Worm (Caenorhabditis elegans) whole organism, young adult: ENCODE results near the gene C14C6.13.

Experiments
- C06A6.2 ChIP-seq: fragments of 200-800 bp; sonication (Bioruptor generic); conservative IDR thresholded peaks from 2 replicates; pipeline ENCODE4 v1.3.6; 2022; ENCODE audit warnings: missing genetic modification characterization, missing compliant biosample characterization
- C17E4.6 ChIP-seq: fragments of 200-800 bp; sonication (Bioruptor generic); IDR thresholded peaks from 2 replicates; pipeline ENCODE4 v1.3.6; 2022; ENCODE audit warnings: missing genetic modification reagents, missing genetic modification characterization, missing compliant biosample characterization
- F22D6.2 ChIP-seq: sonication (generic microtip); optimal IDR thresholded peaks from 2 replicates; lab custom pipeline; 2016; ENCODE audit warnings: mild to moderate bottlenecking, missing genetic modification characterization, missing compliant biosample characterization
- F52B5.7 ChIP-seq: sonication (generic microtip); optimal IDR thresholded peaks from 2 replicates; lab custom pipeline; 2016; ENCODE audit warnings: mild to moderate bottlenecking, missing genetic modification characterization, missing compliant biosample characterization
- F55B11.4 ChIP-seq: sonication (generic microtip); optimal IDR thresholded peaks from 2 replicates; lab custom pipeline; 2016; ENCODE audit warnings: missing compliant biosample characterization, missing genetic modification characterization, borderline replicate concordance; ENCODE audit not compliant: insufficient read depth
- F57C9.4 ChIP-seq: sonication (generic microtip); optimal IDR thresholded peaks from 2 replicates; lab custom pipeline; 2017; ENCODE audit warnings: mild to moderate bottlenecking, missing genetic modification characterization, missing compliant biosample characterization
- K12H6.12 ChIP-seq: fragments of 200-800 bp; sonication (Bioruptor generic); optimal IDR thresholded peaks from 2 replicates; lab custom pipeline; 2018; ENCODE audit warnings: mild to moderate bottlenecking, missing genetic modification characterization, missing compliant biosample characterization
- Y53F4B.3 ChIP-seq: fragments of 200-800 bp; sonication (Bioruptor generic); IDR thresholded peaks from 2 replicates; pipeline ENCODE4 v1.3.6; 2022; ENCODE audit warnings: missing genetic modification reagents, missing genetic modification characterization, missing compliant biosample characterization
- Y53G8AR.9 ChIP-seq: fragments of 200-800 bp; sonication (Bioruptor generic); conservative IDR thresholded peaks from 2 replicates; pipeline ENCODE4 v1.3.6; 2022; ENCODE audit warnings: missing genetic modification reagents, missing genetic modification characterization, missing compliant biosample characterization
- Y56A3A.18 ChIP-seq: fragments of 200-800 bp; sonication (Bioruptor generic); IDR thresholded peaks from 2 replicates; pipeline ENCODE4 v1.3.6; 2022; ENCODE audit warnings: missing genetic modification reagents, missing genetic modification characterization, missing compliant biosample characterization
- Y67H2A.10 ChIP-seq: fragments of 200-800 bp; sonication (Bioruptor generic); conservative IDR thresholded peaks from 2 replicates; pipeline ENCODE4 v1.3.6; 2022; ENCODE audit warnings: missing genetic modification reagents, missing genetic modification characterization, missing compliant biosample characterization
- Y79H2A.3 ChIP-seq: fragments of 200-800 bp; sonication (Bioruptor generic); conservative IDR thresholded peaks from 2 replicates; pipeline ENCODE4 v1.3.6; 2022; ENCODE audit warnings: missing genetic modification reagents, missing genetic modification characterization, missing compliant biosample characterization
- Y95B8A.8 ChIP-seq: fragments of 200-800 bp; sonication (Bioruptor generic); IDR thresholded peaks from 2 replicates; pipeline ENCODE4 v1.3.6; 2022; ENCODE audit warnings: missing genetic modification reagents, missing genetic modification characterization, missing compliant biosample characterization
- aptf-3 ChIP-seq: fragments of 200-800 bp; sonication (Bioruptor generic); IDR thresholded peaks from 2 replicates; pipeline ENCODE4 v1.3.6; 2022; ENCODE audit warnings: missing genetic modification characterization, missing compliant biosample characterization
- attf-3 ChIP-seq: fragments of 200-800 bp; sonication (Bioruptor generic); conservative IDR thresholded peaks from 2 replicates; pipeline ENCODE4 v1.3.6; 2022; ENCODE audit warnings: missing genetic modification reagents, missing genetic modification characterization, missing compliant biosample characterization
- bed-2 ChIP-seq: fragments of 200-800 bp; sonication (Bioruptor generic); IDR thresholded peaks from 2 replicates; pipeline ENCODE4 v1.3.6; 2022; ENCODE audit warnings: missing genetic modification reagents, missing genetic modification characterization, missing compliant biosample characterization
- cebp-2 ChIP-seq: fragments of 200-800 bp; sonication (Bioruptor generic); IDR thresholded peaks from 2 replicates; pipeline ENCODE4 v1.3.6; 2022; ENCODE audit warnings: missing genetic modification characterization, missing compliant biosample characterization
- ceh-40 ChIP-seq: fragments of 200-800 bp; sonication (Bioruptor generic); IDR thresholded peaks from 2 replicates; pipeline ENCODE4 v1.3.6; 2022; ENCODE audit warnings: missing genetic modification characterization, missing compliant biosample characterization
- ceh-58 ChIP-seq: fragments of 200-800 bp; sonication (Bioruptor generic); IDR thresholded peaks from 2 replicates; pipeline ENCODE4 v1.3.6; 2022; ENCODE audit warnings: missing genetic modification characterization, missing compliant biosample characterization
- chd-7 ChIP-seq: sonication (generic microtip); optimal IDR thresholded peaks from 2 replicates; lab custom pipeline; 2016; ENCODE audit warnings: mild to moderate bottlenecking, missing genetic modification characterization, moderate library complexity, missing compliant biosample characterization
- dpff-1 ChIP-seq: sonication (generic microtip); optimal IDR thresholded peaks from 2 replicates; lab custom pipeline; 2017; ENCODE audit warnings: mild to moderate bottlenecking, missing genetic modification characterization, missing compliant biosample characterization
- egl-18 ChIP-seq: fragments of 200-800 bp; sonication (Bioruptor generic); IDR thresholded peaks from 2 replicates; pipeline ENCODE4 v1.3.6; 2022; ENCODE audit warnings: missing genetic modification reagents, missing genetic modification characterization, missing compliant biosample characterization
- gei-17 ChIP-seq: fragments of 200-800 bp; sonication (Bioruptor generic); optimal IDR thresholded peaks from 2 replicates; lab custom pipeline; 2018; ENCODE audit warnings: mild to moderate bottlenecking, missing genetic modification characterization, missing compliant biosample characterization
- him-1 ChIP-seq: sonication (generic microtip); optimal IDR thresholded peaks from 2 replicates; lab custom pipeline; 2016; ENCODE audit warnings: missing genotype, missing genetic modification reagents, missing genetic modification characterization, missing compliant biosample characterization
- hmg-20 ChIP-seq: fragments of 200-800 bp; sonication (Bioruptor generic); IDR thresholded peaks from 2 replicates; pipeline ENCODE4 v1.3.6; 2022; ENCODE audit warnings: missing genetic modification reagents, missing genetic modification characterization, missing compliant biosample characterization
- hrde-1 ChIP-seq: sonication (generic microtip); optimal IDR thresholded peaks from 2 replicates; lab custom pipeline; 2016; ENCODE audit warnings: missing genetic modification characterization, mild to moderate bottlenecking, missing compliant biosample characterization, moderate library complexity, missing genotype, missing genetic modification reagents, borderline replicate concordance
- hsf-1 ChIP-seq: fragments of 200-800 bp; sonication (Bioruptor generic); IDR thresholded peaks from 2 replicates; pipeline ENCODE4 v1.3.6; 2022; ENCODE audit warnings: missing genetic modification reagents, missing genetic modification characterization, missing compliant biosample characterization
- let-526 ChIP-seq: fragments of 200-800 bp; sonication (Bioruptor generic); IDR thresholded peaks from 2 replicates; pipeline ENCODE4 v1.3.6; 2022; ENCODE audit warnings: missing genetic modification reagents, missing genetic modification characterization, missing compliant biosample characterization
- lin-35 ChIP-seq, 3 experiments: fragments of 150-350 bp in 2 of 3; sonication (generic microtip) in 1 of 3; optimal IDR thresholded peaks; 2 replicates each; lab custom pipeline; 2014 to 2018; ENCODE audit warnings: missing biosample characterization in 3 of 3, missing genetic modification characterization in 3 of 3, missing genetic modification reagents in 3 of 3
- lin-54 ChIP-seq: fragments of 200-800 bp; sonication (Bioruptor generic); optimal IDR thresholded peaks from 2 replicates; lab custom pipeline; 2018; ENCODE audit warnings: mild to moderate bottlenecking, missing genetic modification characterization, missing compliant biosample characterization
- lir-1 ChIP-seq: fragments of 200-800 bp; sonication (Bioruptor generic); conservative IDR thresholded peaks from 2 replicates; pipeline ENCODE4 v1.3.6; 2022; ENCODE audit warnings: missing genetic modification reagents, missing genetic modification characterization, missing compliant biosample characterization
- madf-3 ChIP-seq: fragments of 200-800 bp; sonication (Bioruptor generic); IDR thresholded peaks from 2 replicates; pipeline ENCODE4 v1.3.6; 2022; ENCODE audit warnings: missing genetic modification reagents, missing genetic modification characterization, missing compliant biosample characterization
- madf-6 ChIP-seq: fragments of 200-800 bp; sonication (Bioruptor generic); IDR thresholded peaks from 2 replicates; pipeline ENCODE4 v1.3.6; 2022; ENCODE audit warnings: missing genetic modification reagents, missing genetic modification characterization, missing compliant biosample characterization
- nhr-27 ChIP-seq: fragments of 200-800 bp; sonication (Bioruptor generic); optimal IDR thresholded peaks from 2 replicates; lab custom pipeline; 2018; ENCODE audit warnings: mild to moderate bottlenecking, missing genetic modification characterization, moderate library complexity, missing compliant biosample characterization
- nhr-90 ChIP-seq: sonication (generic microtip); optimal IDR thresholded peaks from 2 replicates; lab custom pipeline; 2016; ENCODE audit warnings: missing genotype, mild to moderate bottlenecking, missing genetic modification characterization, missing compliant biosample characterization
- snpc-1.1 ChIP-seq: sonication (generic microtip); optimal IDR thresholded peaks from 2 replicates; lab custom pipeline; 2017; ENCODE audit warnings: missing genetic modification characterization, mild to moderate bottlenecking, missing compliant biosample characterization, antibody characterized with exemption, moderate library complexity, missing genotype, missing genetic modification reagents; ENCODE audit not compliant: insufficient read depth
- snpc-1.3 ChIP-seq: sonication (generic microtip); optimal IDR thresholded peaks from 2 replicates; lab custom pipeline; 2017; ENCODE audit warnings: missing genetic modification characterization, mild to moderate bottlenecking, missing compliant biosample characterization, antibody characterized with exemption, moderate library complexity, missing genotype, missing genetic modification reagents; ENCODE audit not compliant: insufficient read depth
- sptf-2 ChIP-seq: fragments of 200-800 bp; sonication (Bioruptor generic); optimal IDR thresholded peaks from 2 replicates; lab custom pipeline; 2018; ENCODE audit warnings: mild to moderate bottlenecking, missing genetic modification characterization, missing compliant biosample characterization
- unc-130 ChIP-seq: sonication (generic microtip); optimal IDR thresholded peaks from 2 replicates; lab custom pipeline; 2016; ENCODE audit warnings: missing genetic modification reagents, missing genetic modification characterization, missing compliant biosample characterization
- unc-62 ChIP-seq: fragments of 150-350 bp; optimal IDR thresholded peaks from 2 replicates; lab custom pipeline; 2014; ENCODE audit warnings: missing biosample characterization, missing genetic modification reagents, missing genetic modification characterization
- xnd-1 ChIP-seq: sonication (generic microtip); optimal IDR thresholded peaks from 2 replicates; lab custom pipeline; 2016; ENCODE audit warnings: missing genotype, missing genetic modification reagents, missing genetic modification characterization, missing compliant biosample characterization

C14C6.13 gene

DNA sequence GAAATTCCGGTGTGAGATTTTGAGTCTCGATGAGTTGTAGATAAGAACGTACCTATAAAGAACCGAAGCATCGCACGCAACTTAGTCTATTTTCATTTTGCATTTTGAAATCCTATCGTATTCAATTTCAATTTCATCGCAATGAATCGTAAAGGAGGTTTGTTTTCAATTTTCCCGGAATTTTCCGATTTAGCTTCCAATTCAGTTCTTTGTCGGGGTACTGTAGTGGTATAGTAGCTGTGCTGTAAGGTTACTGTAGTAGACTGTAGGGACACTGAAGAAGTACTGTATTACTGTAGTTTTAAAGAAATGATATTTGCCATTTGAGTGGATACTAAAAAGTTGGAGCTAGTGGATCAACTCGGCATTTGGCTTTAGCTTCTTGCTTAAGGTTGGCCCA lies 25.2 kb upstream of the C14C6.13 start:
- TF ChIP-seq F57C9.4, result no peak
- TF ChIP-seq Y79H2A.3 (GFP tag; lab: Robert Waterston, UW), result no peak
- TF ChIP-seq gei-17 (GFP tag; lab: Kevin White, UChicago), result no peak
- no peak for TF ChIP-seq lir-1 (GFP tag; lab: Robert Waterston, UW)
- TF ChIP-seq bed-2 (GFP tag; lab: Robert Waterston, UW), result no peak

DNA sequence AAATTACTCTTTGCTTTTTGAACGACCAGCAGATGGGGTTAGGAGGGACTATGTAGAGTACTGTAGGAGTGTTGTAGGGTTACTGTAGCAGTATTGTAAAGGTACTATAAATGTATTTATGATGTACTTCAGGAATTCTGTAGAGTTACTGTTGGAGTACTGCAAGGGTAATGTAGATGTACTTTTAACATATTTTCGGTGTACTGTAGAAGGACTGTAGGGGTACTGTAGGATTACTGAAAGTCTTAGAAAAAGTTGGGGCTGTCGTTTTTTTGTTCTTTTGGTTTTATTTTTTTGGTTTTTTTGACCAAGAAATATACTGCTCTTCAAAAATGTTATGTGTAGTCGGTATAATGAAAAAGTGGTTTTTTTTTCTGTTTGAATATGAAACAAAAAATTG lies 24.1 kb upstream of the C14C6.13 start:
- no peak for TF ChIP-seq C17E4.6 (GFP tag; lab: Robert Waterston, UW)
- TF ChIP-seq Y67H2A.10 (GFP tag; lab: Robert Waterston, UW), result no peak
- no peak for TF ChIP-seq egl-18 (GFP tag; lab: Robert Waterston, UW)
- TF ChIP-seq hsf-1 (GFP tag; lab: Robert Waterston, UW), result no peak
- TF ChIP-seq lin-35 (GFP tag; optimal IDR thresholded peaks at IDR 0.05; lab: Kevin White, UChicago), result no peak
- TF ChIP-seq Y56A3A.18, result no peak
- no peak for TF ChIP-seq F55B11.4 (tag; lab: Kevin White, UChicago)
- no peak for TF ChIP-seq ceh-40 (GFP tag; lab: Robert Waterston, UW)
- no peak for TF ChIP-seq Y95B8A.8 (GFP tag; lab: Robert Waterston, UW)
- no peak for TF ChIP-seq unc-130

DNA sequence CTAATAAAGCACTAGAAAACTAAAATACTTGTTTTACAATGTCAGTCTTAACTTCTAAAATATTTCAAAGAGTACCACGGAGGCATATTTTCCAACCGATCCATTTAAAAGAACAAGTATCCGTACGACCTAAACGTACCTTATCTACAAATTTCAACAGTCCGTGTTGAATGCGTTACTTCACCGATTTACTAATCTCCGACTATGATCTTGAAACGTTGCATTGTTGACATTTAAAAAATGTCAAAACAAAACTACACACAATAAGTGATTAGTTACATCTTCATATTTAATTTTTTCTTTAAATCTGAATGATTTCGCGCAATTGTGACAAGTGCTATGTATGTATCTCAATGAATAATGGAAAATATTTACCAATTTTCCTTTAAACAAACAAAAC lies 23.3 kb upstream of the C14C6.13 start:
- no peak for TF ChIP-seq attf-3 (GFP tag; lab: Robert Waterston, UW)

DNA sequence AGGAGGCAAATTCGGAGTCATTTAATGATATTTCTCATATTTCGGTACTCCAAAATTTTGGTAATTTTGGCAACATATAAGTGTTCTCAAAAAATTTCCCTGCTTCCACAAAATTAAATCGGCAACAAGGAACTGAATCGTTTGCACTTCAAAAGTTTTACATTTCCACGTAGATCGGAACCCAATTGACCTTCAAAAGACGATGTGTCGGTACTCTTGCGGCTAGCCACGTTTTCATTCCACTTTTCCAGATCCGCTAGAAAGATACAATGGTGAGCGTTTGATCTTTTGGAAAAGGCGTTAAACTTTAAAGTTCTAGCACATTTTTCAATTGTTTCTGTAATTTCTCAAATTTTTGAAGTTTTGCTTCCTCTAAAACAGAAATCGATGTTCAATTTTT lies 22.4 kb upstream of the C14C6.13 start:
- TF ChIP-seq C17E4.6 (GFP tag; lab: Robert Waterston, UW), result no peak
- no peak for TF ChIP-seq chd-7 (tag; lab: Kevin White, UChicago)
- TF ChIP-seq K12H6.12 (tag; lab: Kevin White, UChicago), result no peak
- TF ChIP-seq madf-6, result no peak
- TF ChIP-seq snpc-1.3 (tag; lab: Kevin White, UChicago), result no peak
- TF ChIP-seq nhr-90 (tag; lab: Kevin White, UChicago), result no peak
- no peak for TF ChIP-seq Y53G8AR.9 (GFP tag; lab: Robert Waterston, UW)
- TF ChIP-seq hrde-1, result no peak
- TF ChIP-seq aptf-3 (GFP tag; lab: Robert Waterston, UW), result no peak
- no peak for TF ChIP-seq let-526 (GFP tag; lab: Robert Waterston, UW)
- TF ChIP-seq dpff-1 (tag; lab: Kevin White, UChicago), result no peak
- no peak for TF ChIP-seq lin-54
- TF ChIP-seq sptf-2 (GFP tag; lab: Kevin White, UChicago), result no peak
- TF ChIP-seq hmg-20 (GFP tag; lab: Robert Waterston, UW), result no peak
- no peak for TF ChIP-seq F22D6.2 (tag; lab: Kevin White, UChicago)

DNA sequence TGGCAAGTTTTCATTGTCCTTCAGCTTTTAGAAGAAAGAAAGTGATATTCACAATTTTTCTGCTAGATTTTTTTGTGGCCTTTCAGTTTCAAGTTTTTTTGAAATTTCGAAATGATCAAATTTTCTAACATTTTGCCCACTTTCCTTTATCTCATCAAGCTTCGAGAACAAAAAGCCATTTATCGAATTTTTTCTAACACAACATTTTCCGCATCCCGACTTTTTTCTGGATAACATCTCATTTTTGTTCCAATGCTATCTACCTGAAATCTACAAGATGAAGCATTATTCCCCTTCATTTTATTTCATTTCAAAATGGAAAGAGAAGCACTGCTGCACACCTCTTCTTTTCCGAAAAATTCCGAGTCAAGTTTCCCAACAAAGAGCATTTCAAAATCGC lies 18.4 kb upstream of the C14C6.13 start, which contains the start of gene ZK488.5:
Gene ZK488.5 (plus strand): TSS at position 301 of the 400 bp plus-strand sequence.
- TF ChIP-seq unc-62 (GFP tag; lab: Kevin White, UChicago), result no peak
- TF ChIP-seq ceh-40 (GFP tag; lab: Robert Waterston, UW), result no peak
- no peak for TF ChIP-seq Y53F4B.3 (GFP tag; lab: Robert Waterston, UW)
- TF ChIP-seq C06A6.2, result no peak
- TF ChIP-seq cebp-2 (GFP tag; lab: Robert Waterston, UW), result no peak
- TF ChIP-seq ceh-58, result no peak
- no peak for TF ChIP-seq him-1
- TF ChIP-seq nhr-27 (tag; lab: Kevin White, UChicago), result no peak
- no peak for TF ChIP-seq xnd-1 (tag; lab: Kevin White, UChicago)
- TF ChIP-seq snpc-1.1 (tag; lab: Kevin White, UChicago), result no peak
- no peak for TF ChIP-seq F52B5.7 (tag; lab: Kevin White, UChicago)
- no peak for TF ChIP-seq madf-3 (GFP tag; lab: Robert Waterston, UW)
